Fruit fly (Drosophila melanogaster): Measurements from ENCODE around the gene CG31371.

CG31371 gene

DNA sequence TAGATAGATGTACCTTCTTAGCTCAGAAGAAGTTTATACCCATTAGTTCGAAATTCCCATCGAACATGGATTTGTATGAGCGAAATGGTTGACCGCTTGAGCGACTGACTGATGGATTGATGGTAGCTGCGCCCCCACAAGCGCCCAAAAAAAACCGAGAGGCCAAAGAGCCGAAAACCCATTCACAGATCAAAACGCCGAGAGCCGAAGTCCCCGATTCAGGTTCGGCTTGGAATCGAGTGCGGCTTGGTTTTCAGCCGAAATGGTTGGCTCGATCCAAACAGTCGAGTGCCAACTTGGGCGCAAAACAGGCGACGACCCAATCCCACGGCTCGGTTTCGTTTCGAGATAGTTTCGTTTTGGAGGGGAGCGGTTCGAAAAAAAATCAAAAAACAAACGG, 43.1 kb downstream of the CG31371 start (continued):
- TF ChIP-seq CG14860 (GFP tag; IDR thresholded peaks at IDR 0.05; ENCODE audit: partially characterized antibody) (no peak), CG7357 (GFP tag; IDR thresholded peaks at IDR 0.05) (no peak), Deaf1 (tag; optimal IDR thresholded peaks at IDR 0.05) (peak; percentile 97), CG14050 (GFP tag; IDR thresholded peaks at IDR 0.05) (no peak), row (GFP tag; IDR thresholded peaks at IDR 0.05) (no peak), CG2875 (GFP tag; optimal IDR thresholded peaks at IDR 0.05) (no peak), CG10543 (GFP tag; optimal IDR thresholded peaks at IDR 0.05) (peak; percentile 43), CG12744 (GFP tag; optimal IDR thresholded peaks at IDR 0.05) (no peak), CG2199 (GFP tag; IDR thresholded peaks at IDR 0.05) (no peak), CG8281 (tag; optimal IDR thresholded peaks at IDR 0.05) (peak; percentile 92), yki (optimal IDR thresholded peaks at IDR 0.05) (no peak), CG43689 (GFP tag; IDR thresholded peaks at IDR 0.05) (no peak), Neu2 (GFP tag; optimal IDR thresholded peaks at IDR 0.05; ENCODE audit: borderline replicate concordance) (no peak), CG7556 (GFP tag; optimal IDR thresholded peaks at IDR 0.05) (no peak), dan (GFP tag; IDR thresholded peaks at IDR 0.05) (no peak), CG13775 (GFP tag; optimal IDR thresholded peaks at IDR 0.05) (no peak), Mes4 (GFP tag; optimal IDR thresholded peaks at IDR 0.05) (no peak), Adf1 (GFP tag; IDR thresholded peaks at IDR 0.05) (no peak), CG13894 (tag; optimal IDR thresholded peaks at IDR 0.05) (peak; percentile 52), vnd (GFP tag; IDR thresholded peaks at IDR 0.05; ENCODE audit: partially characterized antibody) (no peak), Bteb2 (GFP tag; optimal IDR thresholded peaks at IDR 0.05) (no peak), Rfx (GFP tag; IDR thresholded peaks at IDR 0.05) (0 out of 2 replicates have a peak, but pooled peaks have one; percentile 7), CG1647 (GFP tag; optimal IDR thresholded peaks at IDR 0.05) (no peak), nom (GFP tag; optimal IDR thresholded peaks at IDR 0.05) (no peak), CG31441 (GFP tag; IDR thresholded peaks at IDR 0.05) (no peak), Hr3 (GFP tag; optimal IDR thresholded peaks at IDR 0.05) (no peak), twi (tag; optimal IDR thresholded peaks at IDR 0.05) (no peak), sd (tag; optimal IDR thresholded peaks at IDR 0.05) (no peak), z (GFP tag; IDR thresholded peaks at IDR 0.05) (peak; percentile 70; the same call in 2 of the 3 replicates), CG13287 (GFP tag; IDR thresholded peaks at IDR 0.05; ENCODE audit: partially characterized antibody) (no peak), D19A (tag; optimal IDR thresholded peaks at IDR 0.05) (no peak), ara (GFP tag; IDR thresholded peaks at IDR 0.05) (no peak), CG1603 (tag; optimal IDR thresholded peaks at IDR 0.05) (no peak), Med (GFP tag) (peak; percentile 73), CG6272 (GFP tag; IDR thresholded peaks at IDR 0.05) (no peak), ttk (GFP tag; IDR thresholded peaks at IDR 0.05) (no peak), CG15269 (tag; optimal IDR thresholded peaks at IDR 0.05) (peak; percentile 45), eve (GFP tag; optimal IDR thresholded peaks at IDR 0.05) (no peak), CG18764 (GFP tag; optimal IDR thresholded peaks at IDR 0.05) (no peak), CG32767 (GFP tag; IDR thresholded peaks at IDR 0.05) (no peak), tin (GFP tag; optimal IDR thresholded peaks at IDR 0.05) (no peak), CG14014 (GFP tag; IDR thresholded peaks at IDR 0.05) (no peak), TFAM (GFP tag; optimal IDR thresholded peaks at IDR 0.05) (no peak)

Data from whole organism, embryonic.